Worm (Caenorhabditis elegans): ENCODE measurements around the gene F32D8.1.

ce11 chrV:10888153-10888552, 7.5 kb downstream of the F32D8.1 start:
- TF ChIP-seq med-1 (GFP tag; optimal IDR thresholded peaks at IDR 0.05; ENCODE audit: insufficient read depth) (no peak), klf-2 (GFP tag; conservative IDR thresholded peaks at IDR 0.05) (no peak), ztf-29 (GFP tag; IDR thresholded peaks at IDR 0.05) (no peak), tab-1 (GFP tag; IDR thresholded peaks at IDR 0.05) (no peak), cog-1 (tag; optimal IDR thresholded peaks at IDR 0.05) (no peak), ref-1 (GFP tag; conservative IDR thresholded peaks at IDR 0.05) (no peak)

All from whole organism, midembryonic.